Fruit fly (Drosophila melanogaster): ENCODE data around the gene Gss1.

Gss1 gene

DNA sequence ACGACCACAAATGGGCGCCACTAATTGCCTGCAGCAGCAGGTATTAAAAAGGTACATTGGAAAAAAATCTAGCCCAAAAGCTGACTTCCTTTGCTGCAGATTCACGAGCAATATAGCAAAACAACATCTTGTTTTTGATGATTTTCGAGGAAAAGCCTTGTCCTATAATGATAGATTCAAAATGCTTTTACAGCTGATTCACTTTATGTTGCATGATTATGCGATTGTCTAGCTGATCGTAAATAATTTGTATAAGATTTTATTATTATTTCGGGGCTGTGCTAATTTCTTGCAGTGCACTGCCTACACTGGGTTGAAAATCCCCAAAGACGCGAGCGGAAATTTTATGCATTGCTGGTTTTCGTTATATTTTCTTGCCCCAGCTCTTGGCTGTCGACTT is 25.2 kb downstream of the Gss1 start:
- peak; percentile 55 for TF ChIP-seq CG8301 (tag; optimal IDR thresholded peaks at IDR 0.05)
- peak; percentile 57; the same call in 1 of the 3 replicates for TF ChIP-seq fd96Ca (GFP tag; IDR thresholded peaks at IDR 0.05)
- no peak for TF ChIP-seq CG12605 (GFP tag; IDR thresholded peaks at IDR 0.05)
- peak; percentile 46; the same call in 1 of the 2 replicates for TF ChIP-seq CG10348 (GFP tag; IDR thresholded peaks at IDR 0.05)
- TF ChIP-seq CG15710 (tag; optimal IDR thresholded peaks at IDR 0.05): no peak
- TF ChIP-seq CG14655 (GFP tag; optimal IDR thresholded peaks at IDR 0.05): peak; percentile 71
- TF ChIP-seq CG4496 (GFP tag; IDR thresholded peaks at IDR 0.05): peak; percentile 52; the same call in 1 of the 3 replicates
- TF ChIP-seq CG9948 (tag; optimal IDR thresholded peaks at IDR 0.05): peak; percentile 20
- TF ChIP-seq Ets98B (GFP tag; IDR thresholded peaks at IDR 0.05): 0 out of 2 replicates have a peak, but pooled peaks have one; percentile 11
- TF ChIP-seq rn (GFP tag; IDR thresholded peaks at IDR 0.05): 0 out of 2 replicates have a peak, but pooled peaks have one; percentile 15
- TF ChIP-seq D1 (tag; optimal IDR thresholded peaks at IDR 0.05): no peak
- peak; percentile 46; the same call in 1 of the 2 replicates for TF ChIP-seq CG32121 (GFP tag; IDR thresholded peaks at IDR 0.05)
- no peak for TF ChIP-seq CG8159 (tag; optimal IDR thresholded peaks at IDR 0.05)
- TF ChIP-seq gl (tag; optimal IDR thresholded peaks at IDR 0.05): no peak
- peak; percentile 24 for TF ChIP-seq Pif1A (GFP tag; optimal IDR thresholded peaks at IDR 0.05)
- TF ChIP-seq Pif1B (GFP tag; optimal IDR thresholded peaks at IDR 0.05): peak; percentile 17

DNA sequence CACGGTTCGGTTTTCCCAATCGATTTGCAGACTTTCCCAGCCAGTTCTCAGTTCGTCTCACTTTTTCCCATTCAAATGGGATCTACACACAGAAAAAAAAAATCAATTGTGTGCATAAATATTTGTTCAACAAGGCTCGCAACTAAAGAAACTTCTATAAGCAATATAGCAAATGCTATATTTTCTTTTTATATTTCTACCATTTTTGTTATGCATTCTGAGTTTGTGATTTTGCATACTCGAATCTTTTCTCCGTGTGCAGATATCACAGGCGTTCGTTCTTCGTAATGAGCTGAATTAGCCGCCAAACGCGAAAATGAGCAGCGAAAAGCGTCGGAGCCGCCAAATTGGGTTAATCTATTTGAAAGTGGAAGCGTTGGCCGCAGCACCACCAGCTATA is 26.6 kb downstream of the Gss1 start:
- peak; percentile 21 for TF ChIP-seq CG8301 (tag; optimal IDR thresholded peaks at IDR 0.05)
- TF ChIP-seq CG34367 (tag; optimal IDR thresholded peaks at IDR 0.05): no peak
- TF ChIP-seq CG32121 (GFP tag; IDR thresholded peaks at IDR 0.05): no peak; the same call in 1 of the 2 replicates
- no peak for TF ChIP-seq CG13204 (GFP tag; optimal IDR thresholded peaks at IDR 0.05)
- no peak for TF ChIP-seq rn (GFP tag; IDR thresholded peaks at IDR 0.05)
- TF ChIP-seq CG8159 (tag; optimal IDR thresholded peaks at IDR 0.05): no peak
- TF ChIP-seq CG17806 (tag; optimal IDR thresholded peaks at IDR 0.05): no peak
- no peak for TF ChIP-seq CG15710 (tag; optimal IDR thresholded peaks at IDR 0.05)
- TF ChIP-seq CG9948 (tag; optimal IDR thresholded peaks at IDR 0.05): no peak
- TF ChIP-seq D1 (tag; optimal IDR thresholded peaks at IDR 0.05): no peak
- TF ChIP-seq CG10348 (GFP tag; IDR thresholded peaks at IDR 0.05): no peak
- no peak for TF ChIP-seq Pif1A (GFP tag; optimal IDR thresholded peaks at IDR 0.05)
- peak; percentile 56; the same call in 1 of the 2 replicates for TF ChIP-seq Ets98B (GFP tag; IDR thresholded peaks at IDR 0.05)
- no peak for TF ChIP-seq Snoo (tag; optimal IDR thresholded peaks at IDR 0.05)
- peak; percentile 58; the same call in 2 of the 3 replicates for TF ChIP-seq CG4496 (GFP tag; IDR thresholded peaks at IDR 0.05)
- TF ChIP-seq fd96Ca (GFP tag; IDR thresholded peaks at IDR 0.05): peak; percentile 44; the same call in 1 of the 3 replicates
- TF ChIP-seq Pif1B (GFP tag; optimal IDR thresholded peaks at IDR 0.05): no peak
- no peak for TF ChIP-seq EcR (GFP tag; optimal IDR thresholded peaks at IDR 0.05)
- peak; percentile 32 for TF ChIP-seq CG14655 (GFP tag; optimal IDR thresholded peaks at IDR 0.05)
- no peak for TF ChIP-seq gl (tag; optimal IDR thresholded peaks at IDR 0.05)
- TF ChIP-seq CG12605 (GFP tag; IDR thresholded peaks at IDR 0.05): no peak

DNA sequence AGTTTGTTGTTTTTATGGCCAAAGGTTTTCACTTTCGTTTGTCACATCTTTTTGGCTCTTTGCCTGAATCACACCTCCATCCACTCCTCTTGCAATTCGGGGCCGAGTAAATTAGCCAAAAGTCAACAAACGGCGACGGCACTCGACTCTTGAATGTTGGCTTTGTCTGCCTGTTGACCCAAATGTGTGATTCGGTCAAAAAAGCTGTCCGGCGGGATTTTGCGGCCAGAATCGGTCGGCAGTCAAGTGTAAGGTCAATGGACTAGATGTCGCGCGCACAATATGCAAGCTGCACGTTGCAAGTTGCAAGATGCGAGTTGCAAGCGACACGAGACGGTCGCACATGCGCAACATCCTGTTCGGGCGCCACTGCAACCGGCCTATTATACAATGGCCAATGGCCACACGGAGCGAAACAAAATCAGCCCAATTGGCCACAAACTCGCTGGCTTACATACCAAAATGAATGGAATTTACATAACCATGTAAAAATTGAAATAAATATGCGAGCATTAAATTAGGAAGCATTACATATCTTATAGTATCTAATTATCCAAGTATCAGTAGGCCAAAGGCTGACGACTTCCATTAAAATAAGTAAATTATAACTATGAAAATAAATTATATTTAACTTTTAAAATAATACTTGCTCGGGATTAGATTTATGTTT is 28.4 kb downstream of the Gss1 start:
- TF ChIP-seq gl (tag; optimal IDR thresholded peaks at IDR 0.05): no peak
- TF ChIP-seq fd96Ca (GFP tag; IDR thresholded peaks at IDR 0.05): no peak
- no peak for TF ChIP-seq Pif1B (GFP tag; optimal IDR thresholded peaks at IDR 0.05)
- no peak for TF ChIP-seq Pif1A (GFP tag; optimal IDR thresholded peaks at IDR 0.05)
- peak; percentile 64 for TF ChIP-seq CG14655 (GFP tag; optimal IDR thresholded peaks at IDR 0.05)
- no peak for TF ChIP-seq CG9948 (tag; optimal IDR thresholded peaks at IDR 0.05)
- TF ChIP-seq CG4496 (GFP tag; IDR thresholded peaks at IDR 0.05): 0 out of 3 replicates have a peak, but pooled peaks have one; percentile 15
- TF ChIP-seq D1 (tag; optimal IDR thresholded peaks at IDR 0.05): no peak
- peak; percentile 18 for TF ChIP-seq CG8159 (tag; optimal IDR thresholded peaks at IDR 0.05)
- no peak for TF ChIP-seq Ets98B (GFP tag; IDR thresholded peaks at IDR 0.05)
- no peak for TF ChIP-seq CG32121 (GFP tag; IDR thresholded peaks at IDR 0.05)
- TF ChIP-seq CG15710 (tag; optimal IDR thresholded peaks at IDR 0.05): no peak
- TF ChIP-seq EcR (GFP tag; optimal IDR thresholded peaks at IDR 0.05): peak; percentile 68
- TF ChIP-seq CG17806 (tag; optimal IDR thresholded peaks at IDR 0.05): peak; percentile 2
- peak; percentile 39 for TF ChIP-seq CG8301 (tag; optimal IDR thresholded peaks at IDR 0.05)
- TF ChIP-seq rn (GFP tag; IDR thresholded peaks at IDR 0.05): no peak

DNA sequence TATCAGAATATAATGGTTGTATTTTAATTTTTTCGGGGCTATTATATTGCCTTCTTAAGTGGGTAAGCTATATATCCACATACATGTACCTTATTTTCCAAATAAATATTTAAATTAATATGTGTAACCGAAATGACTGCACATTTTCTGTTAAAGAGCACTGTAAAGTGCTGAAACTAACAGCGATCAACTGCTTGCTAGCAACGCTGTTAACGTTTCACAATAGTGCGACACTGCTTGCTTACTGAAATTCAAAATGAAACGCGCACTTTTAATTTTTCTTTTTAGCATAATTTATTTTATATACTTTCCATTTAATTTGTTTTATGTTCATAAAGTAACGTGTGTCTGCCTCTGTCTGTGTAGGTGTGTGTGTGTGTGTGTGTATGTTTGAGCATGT is 34.7 kb downstream of the Gss1 start:
- TF ChIP-seq CG15710 (tag; optimal IDR thresholded peaks at IDR 0.05): no peak
- no peak for TF ChIP-seq CG4496 (GFP tag; IDR thresholded peaks at IDR 0.05)
- TF ChIP-seq CG13204 (GFP tag; optimal IDR thresholded peaks at IDR 0.05): no peak
- no peak for TF ChIP-seq CG14655 (GFP tag; optimal IDR thresholded peaks at IDR 0.05)
- TF ChIP-seq Pif1B (GFP tag; optimal IDR thresholded peaks at IDR 0.05): no peak
- no peak for TF ChIP-seq Ets98B (GFP tag; IDR thresholded peaks at IDR 0.05)
- no peak for TF ChIP-seq EcR (GFP tag; optimal IDR thresholded peaks at IDR 0.05)
- no peak for TF ChIP-seq fd96Ca (GFP tag; IDR thresholded peaks at IDR 0.05)

DNA sequence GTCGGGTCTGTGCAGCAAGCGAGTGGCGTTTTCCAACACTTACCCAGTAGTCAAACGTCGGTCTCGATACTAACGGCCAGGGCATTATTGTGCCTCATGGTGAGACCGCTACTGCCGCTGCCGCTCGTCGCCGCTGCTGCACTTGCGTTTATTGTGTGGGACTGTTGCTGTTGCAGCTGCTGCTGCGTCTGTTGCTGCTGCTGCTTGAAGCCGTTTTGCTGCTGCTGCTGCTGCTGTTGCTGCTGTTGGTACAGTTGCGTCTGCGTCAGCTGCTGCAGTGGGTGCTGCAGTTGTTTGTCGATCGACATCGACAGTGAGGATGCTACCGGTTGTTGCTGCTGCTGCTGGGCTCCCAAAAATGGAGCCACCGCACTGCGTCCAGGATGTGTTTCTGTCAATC is 51.3 kb downstream of the Gss1 start:
- TF ChIP-seq Pif1B (GFP tag; optimal IDR thresholded peaks at IDR 0.05) (no peak), rn (GFP tag; IDR thresholded peaks at IDR 0.05) (no peak), CG4496 (GFP tag; IDR thresholded peaks at IDR 0.05) (no peak)

Data from whole organism, pupa.